Fruit fly (Drosophila melanogaster) whole organism, embryonic: ENCODE measurements around the gene ninaE.

ENCODE experiments used
- Ada2b ChIP-seq: fragments of 200-800 bp; sonication (Bioruptor generic); IDR thresholded peaks from 2 replicates; pipeline ENCODE4 v1.3.6; 2022; ENCODE audit warnings: missing biosample characterization, missing genetic modification characterization
- Atf3 ChIP-seq: fragments of 200-800 bp; sonication (Bioruptor generic); optimal IDR thresholded peaks from 3 replicates; lab custom pipeline; 2016; ENCODE audit warnings: missing biosample characterization, missing genetic modification characterization
- BEAF-32 ChIP-seq: fragments of 200-800 bp; sonication (Bioruptor generic); optimal IDR thresholded peaks from 3 replicates; lab custom pipeline; 2017; ENCODE audit warnings: missing biosample characterization, missing genetic modification characterization, mild to moderate bottlenecking, moderate library complexity, missing genetic modification reagents
- CG10147 ChIP-seq: fragments of 200-800 bp; sonication (Bioruptor generic); optimal IDR thresholded peaks from 2 replicates; lab custom pipeline; 2019; ENCODE audit warnings: missing biosample characterization, mild to moderate bottlenecking, missing genetic modification characterization, moderate library complexity
- CG11247 ChIP-seq: fragments of 200-800 bp; sonication (Bioruptor generic); IDR thresholded peaks from 2 replicates; pipeline ENCODE4 v1.3.6; 2022; ENCODE audit warnings: missing biosample characterization, missing genetic modification characterization
- CG1233 ChIP-seq: fragments of 200-800 bp; sonication (Bioruptor generic); optimal IDR thresholded peaks from 4 replicates; lab custom pipeline; 2018; ENCODE audit warnings: missing biosample characterization, mild to moderate bottlenecking, missing genetic modification characterization
- CG13287 ChIP-seq: fragments of 200-800 bp; sonication (Bioruptor generic); IDR thresholded peaks from 2 replicates; pipeline ENCODE4 v1.3.6; 2022; ENCODE audit warnings: missing biosample characterization, missing genetic modification characterization; ENCODE audit not compliant: partially characterized antibody
- CG13296 ChIP-seq: fragments of 200-800 bp; sonication (Bioruptor generic); optimal IDR thresholded peaks from 3 replicates; lab custom pipeline; 2018; ENCODE audit warnings: missing biosample characterization, mild to moderate bottlenecking, missing genetic modification characterization
- CG13894 ChIP-seq: fragments of 200-800 bp; sonication (Bioruptor generic); optimal IDR thresholded peaks from 3 replicates; lab custom pipeline; 2018; ENCODE audit warnings: missing biosample characterization, mild to moderate bottlenecking, missing genetic modification characterization, moderate library complexity
- CG2875 ChIP-seq: fragments of 200-800 bp; sonication (Bioruptor generic); optimal IDR thresholded peaks from 2 replicates; lab custom pipeline; 2017; ENCODE audit warnings: missing biosample characterization, mild to moderate bottlenecking, missing genetic modification characterization, missing genetic modification reagents
- CG31224 ChIP-seq: fragments of 200-800 bp; sonication (Bioruptor generic); IDR thresholded peaks from 2 replicates; pipeline ENCODE4 v1.3.6; 2022; ENCODE audit warnings: missing biosample characterization, missing genetic modification characterization
- CG3281 ChIP-seq: fragments of 200-800 bp; sonication (Bioruptor generic); optimal IDR thresholded peaks from 3 replicates; lab custom pipeline; 2017; ENCODE audit warnings: missing biosample characterization, mild to moderate bottlenecking, missing genetic modification characterization
- CG33557 ChIP-seq: fragments of 200-800 bp; sonication (Bioruptor generic); optimal IDR thresholded peaks from 2 replicates; lab custom pipeline; 2019; ENCODE audit warnings: missing biosample characterization, mild to moderate bottlenecking, missing genetic modification characterization, moderate library complexity
- CG3847 ChIP-seq: fragments of 200-800 bp; sonication (Bioruptor generic); IDR thresholded peaks from 2 replicates; pipeline ENCODE4 v1.3.6; 2022; ENCODE audit warnings: missing biosample characterization, missing genetic modification characterization
- CG4282 ChIP-seq: fragments of 200-800 bp; sonication (Bioruptor generic); optimal IDR thresholded peaks from 2 replicates; lab custom pipeline; 2016; ENCODE audit warnings: missing biosample characterization, missing genetic modification characterization
- CG6683 ChIP-seq: fragments of 200-800 bp; sonication (Bioruptor generic); optimal IDR thresholded peaks from 2 replicates; lab custom pipeline; 2017; ENCODE audit warnings: missing biosample characterization, mild to moderate bottlenecking, missing genetic modification characterization, missing genetic modification reagents
- CG8290 ChIP-seq, 3 experiments: fragments of 200-800 bp; sonication (Bioruptor generic); optimal IDR thresholded peaks; 2 replicates each; lab custom pipeline; 2016 to 2019; ENCODE audit warnings: missing biosample characterization in 3 of 3, missing genetic modification characterization in 3 of 3, mild to moderate bottlenecking in 2 of 3, moderate library complexity in 1 of 3
- CG8359 ChIP-seq: fragments of 200-800 bp; sonication (Bioruptor generic); optimal IDR thresholded peaks from 2 replicates; lab custom pipeline; 2017; ENCODE audit warnings: missing biosample characterization, mild to moderate bottlenecking, missing genetic modification characterization, borderline replicate concordance
- Camta ChIP-seq: fragments of 200-800 bp; sonication (Bioruptor generic); optimal IDR thresholded peaks from 2 replicates; lab custom pipeline; 2016; ENCODE audit warnings: missing biosample characterization, missing genetic modification characterization
- CkIIα-i1 ChIP-seq: fragments of 200-800 bp; sonication (Bioruptor generic); IDR thresholded peaks from 2 replicates; pipeline ENCODE4 v1.3.6; 2022; ENCODE audit warnings: missing biosample characterization, missing genetic modification characterization
- Deaf1 ChIP-seq: fragments of 200-800 bp; optimal IDR thresholded peaks from 3 replicates; lab custom pipeline; 2019; ENCODE audit warnings: missing biosample characterization, mild to moderate bottlenecking, missing genetic modification characterization, moderate library complexity
- Ets65A ChIP-seq: fragments of 200-800 bp; sonication (Bioruptor generic); peaks from one replicate; lab custom pipeline; 2016; ENCODE audit warnings: missing biosample characterization, missing genetic modification characterization
- Fer2 ChIP-seq: fragments of 200-800 bp; sonication (Bioruptor generic); optimal IDR thresholded peaks from 2 replicates; lab custom pipeline; 2018; ENCODE audit warnings: missing biosample characterization, mild to moderate bottlenecking, missing genetic modification characterization, moderate library complexity
- HHEX ChIP-seq: fragments of 200-800 bp; sonication (Bioruptor generic); optimal IDR thresholded peaks from 3 replicates; lab custom pipeline; 2017; ENCODE audit warnings: missing biosample characterization, mild to moderate bottlenecking, missing genetic modification characterization, missing genetic modification reagents
- Hr39 ChIP-seq: fragments of >200 bp; optimal IDR thresholded peaks from 2 replicates; lab custom pipeline; 2017
- MTF-1 ChIP-seq: fragments of 200-800 bp; sonication (Bioruptor generic); optimal IDR thresholded peaks from 2 replicates; lab custom pipeline; 2018; ENCODE audit warnings: missing biosample characterization, mild to moderate bottlenecking, missing genetic modification characterization, borderline replicate concordance
- Neu2 ChIP-seq: fragments of 200-800 bp; sonication (Bioruptor generic); optimal IDR thresholded peaks from 3 replicates; lab custom pipeline; 2016; ENCODE audit warnings: missing biosample characterization, missing genetic modification characterization, borderline replicate concordance
- Pdp1 ChIP-seq, 2 experiments: fragments of 200-800 bp; sonication (Bioruptor generic); optimal IDR thresholded peaks; 3 replicates each; lab custom pipeline; 2016; ENCODE audit warnings: missing biosample characterization in 2 of 2, missing genetic modification characterization in 2 of 2, mild to moderate bottlenecking in 1 of 2, moderate library complexity in 1 of 2
- Sox102F ChIP-seq: fragments of 200-800 bp; sonication (Bioruptor generic); optimal IDR thresholded peaks from 2 replicates; lab custom pipeline; 2018; ENCODE audit warnings: missing biosample characterization, mild to moderate bottlenecking, missing genetic modification characterization, moderate library complexity
- Taf1 ChIP-seq: fragments of 200-800 bp; sonication (Bioruptor generic); IDR thresholded peaks from 2 replicates; pipeline ENCODE4 v1.3.6; 2022; ENCODE audit warnings: missing biosample characterization, missing genetic modification characterization
- ara ChIP-seq: fragments of 200-800 bp; sonication (Bioruptor generic); IDR thresholded peaks from 2 replicates; pipeline ENCODE4 v1.3.6; 2022; ENCODE audit warnings: missing biosample characterization, missing genetic modification characterization
- az2 ChIP-seq: fragments of 200-800 bp; sonication (Bioruptor generic); optimal IDR thresholded peaks from 3 replicates; lab custom pipeline; 2016; ENCODE audit warnings: missing biosample characterization, missing genetic modification characterization
- bigmax ChIP-seq: fragments of 200-800 bp; sonication (Bioruptor generic); optimal IDR thresholded peaks from 2 replicates; lab custom pipeline; 2018; ENCODE audit warnings: missing biosample characterization, mild to moderate bottlenecking, missing genetic modification characterization
- btn ChIP-seq: fragments of 200-800 bp; sonication (Bioruptor generic); optimal IDR thresholded peaks from 2 replicates; lab custom pipeline; 2016; ENCODE audit warnings: missing biosample characterization, missing genetic modification characterization
- cato ChIP-seq: fragments of 200-800 bp; sonication (Bioruptor generic); optimal IDR thresholded peaks from 2 replicates; lab custom pipeline; 2016; ENCODE audit warnings: missing biosample characterization, missing genetic modification characterization, borderline replicate concordance
- crol ChIP-seq: fragments of 200-800 bp; sonication (Bioruptor generic); IDR thresholded peaks from 2 replicates; pipeline ENCODE4 v1.3.6; 2022; ENCODE audit warnings: missing biosample characterization, missing genetic modification characterization
- eve ChIP-seq, 2 experiments: fragments of >200 bp; optimal IDR thresholded peaks; 2 replicates each; lab custom pipeline; 2017; ENCODE audit warnings: missing biosample characterization in 2 of 2, missing genetic modification characterization in 2 of 2
- h ChIP-seq: fragments of >200 bp; optimal IDR thresholded peaks from 2 replicates; lab custom pipeline; 2017
- nmo ChIP-seq: fragments of 200-800 bp; sonication (Bioruptor generic); optimal IDR thresholded peaks from 2 replicates; lab custom pipeline; 2018; ENCODE audit warnings: missing biosample characterization, mild to moderate bottlenecking, missing genetic modification characterization, moderate library complexity
- onecut ChIP-seq: fragments of 200-800 bp; sonication (Bioruptor generic); IDR thresholded peaks from 2 replicates; pipeline ENCODE4 v1.3.6; 2022; ENCODE audit warnings: missing biosample characterization, missing genetic modification characterization
- pros ChIP-seq: fragments of 200-800 bp; sonication (Bioruptor generic); optimal IDR thresholded peaks from 3 replicates; lab custom pipeline; 2019; ENCODE audit warnings: missing biosample characterization, mild to moderate bottlenecking, missing genetic modification characterization, moderate library complexity
- salm ChIP-seq: fragments of 200-800 bp; sonication (Bioruptor generic); optimal IDR thresholded peaks from 2 replicates; lab custom pipeline; 2018; ENCODE audit warnings: missing biosample characterization, mild to moderate bottlenecking, missing genetic modification characterization
- sim ChIP-seq: fragments of 200-800 bp; sonication (Bioruptor generic); IDR thresholded peaks from 2 replicates; pipeline ENCODE4 v1.3.6; 2022; ENCODE audit warnings: missing biosample characterization, missing genetic modification characterization
- stc ChIP-seq: fragments of 200-800 bp; sonication (Bioruptor generic); IDR thresholded peaks from 2 replicates; pipeline ENCODE4 v1.3.6; 2022; ENCODE audit warnings: missing biosample characterization, missing genetic modification characterization
- tio ChIP-seq: fragments of 200-800 bp; sonication (Bioruptor generic); optimal IDR thresholded peaks from 2 replicates; lab custom pipeline; 2017; ENCODE audit warnings: missing biosample characterization, missing genetic modification characterization, inconsistent platforms
- tup ChIP-seq: fragments of 200-800 bp; sonication (Bioruptor generic); optimal IDR thresholded peaks from 2 replicates; lab custom pipeline; 2016; ENCODE audit warnings: missing biosample characterization, mild to moderate bottlenecking, missing genetic modification characterization, moderate library complexity
- tx ChIP-seq: fragments of 200-800 bp; sonication (Bioruptor generic); optimal IDR thresholded peaks from 2 replicates; lab custom pipeline; 2016; ENCODE audit warnings: missing biosample characterization, missing genetic modification characterization
- zfh1 ChIP-seq: fragments of 200-800 bp; sonication (Bioruptor generic); IDR thresholded peaks from 3 replicates; pipeline ENCODE4 v1.3.6; 2022; ENCODE audit warnings: missing biosample characterization, missing genetic modification characterization

Gene ninaE

DNA sequence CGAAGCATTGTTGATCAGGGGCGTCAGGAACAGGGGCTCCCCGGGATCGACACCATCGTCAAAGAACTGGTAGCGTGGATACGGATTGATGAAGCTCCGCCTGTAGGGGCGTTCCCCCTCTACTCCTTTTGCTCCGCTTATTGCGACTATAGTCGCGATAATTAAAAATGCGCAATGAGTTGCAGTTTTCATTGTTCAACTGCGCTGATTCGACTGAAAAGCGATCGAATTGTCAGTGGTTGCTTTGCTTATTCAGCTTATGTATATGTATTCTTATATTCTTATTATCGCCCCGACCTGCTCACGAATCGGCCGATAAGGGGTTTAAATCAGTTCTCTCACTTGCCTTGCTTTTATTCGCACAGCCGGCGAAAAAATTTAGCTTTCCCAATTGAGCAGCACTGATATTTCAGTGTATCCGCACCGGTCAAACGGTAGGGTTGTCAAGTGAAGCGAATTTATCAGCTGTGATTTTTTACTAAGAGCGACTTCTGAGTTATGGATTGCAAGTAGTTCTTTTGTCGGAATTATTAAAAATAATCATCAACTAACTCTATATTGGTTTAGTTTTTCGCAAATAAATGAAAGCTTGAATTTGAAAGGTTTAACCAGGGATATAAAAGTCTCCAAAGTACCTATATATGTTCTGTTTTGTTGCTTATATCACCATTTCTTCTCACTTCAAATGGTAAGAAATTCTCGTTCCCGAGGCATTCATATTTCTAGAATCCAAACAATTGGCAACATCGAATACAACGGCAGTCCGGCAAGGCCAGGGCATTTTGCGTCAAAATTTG lies 23.8 kb downstream of the ninaE start, which contains the start of the genes CG4572 and CG4686 (continued):
- TF ChIP-seq tup (peak; percentile 36), Sox102F (GFP tag; lab: Kevin White, UChicago) (peak; percentile 63), pros (GFP tag; lab: Kevin White, UChicago) (peak; percentile 35), h (lab: Kevin White, UChicago) (no peak), Atf3 (GFP tag; lab: Kevin White, UChicago) (peak; percentile 55), Ada2b (GFP tag; lab: Robert Waterston, UW) (peak; percentile 68), CG13296 (GFP tag; lab: Kevin White, UChicago) (peak; percentile 63), Taf1 (GFP tag; lab: Robert Waterston, UW) (peak; percentile 6; the same call in 1 of the 2 replicates), cato (GFP tag; lab: Kevin White, UChicago) (peak; percentile 10), Ets65A (GFP tag; lab: Kevin White, UChicago) (peak; percentile 99), CG1233 (GFP tag; lab: Kevin White, UChicago) (peak; percentile 80), CG11247 (peak; percentile 68; the same call in 1 of the 2 replicates), CG3281 (peak; percentile 78), stc (GFP tag; lab: Robert Waterston, UW) (no peak; the same call in none of the 2 replicates), BEAF-32 (GFP tag; lab: Kevin White, UChicago) (peak; percentile 45), CG3847 (peak; percentile 74), Deaf1 (no peak), nmo (GFP tag; lab: Kevin White, UChicago) (peak; percentile 83), CG33557 (GFP tag; lab: Kevin White, UChicago) (peak; percentile 62), CG31224 (GFP tag; lab: Robert Waterston, UW) (peak; percentile 69; the same call in 1 of the 2 replicates), HHEX (GFP tag; lab: Kevin White, UChicago) (peak; percentile 68), tio (GFP tag; lab: Kevin White, UChicago) (peak; percentile 72), CG10147 (GFP tag; lab: Kevin White, UChicago) (peak; percentile 65), Fer2 (tag; lab: Kevin White, UChicago) (peak; percentile 50), bigmax (GFP tag; lab: Kevin White, UChicago) (no peak), az2 (GFP tag; lab: Kevin White, UChicago) (peak; percentile 64), CG2875 (GFP tag; lab: Kevin White, UChicago) (peak; percentile 7), crol (no peak), MTF-1 (GFP tag; lab: Kevin White, UChicago) (no peak), zfh1 (GFP tag; lab: Robert Waterston, UW) (no peak; the same call in 1 of the 3 replicates), CG6683 (GFP tag; lab: Kevin White, UChicago) (peak; percentile 38), onecut (GFP tag; lab: Robert Waterston, UW) (no peak), CG8359 (GFP tag; lab: Kevin White, UChicago) (no peak), Hr39 (lab: Kevin White, UChicago) (no peak), CG8290 (GFP tag; optimal IDR thresholded peaks at IDR 0.05; lab: Kevin White, UChicago) (peak; percentile 41), CG8290 (tag; optimal IDR thresholded peaks at IDR 0.05; lab: Kevin White, UChicago) (peak; percentile 21 to 67), Neu2 (no peak), CG13894 (tag; lab: Kevin White, UChicago) (peak; percentile 55), sim (GFP tag; lab: Robert Waterston, UW) (peak; percentile 17; the same call in 1 of the 2 replicates), btn (GFP tag; lab: Kevin White, UChicago) (peak; percentile 19), eve (GFP tag; optimal IDR thresholded peaks at IDR 0.05; lab: Kevin White, UChicago) (no peak), CG4282 (GFP tag; lab: Kevin White, UChicago) (peak; percentile 57), CG13287 (GFP tag; lab: Robert Waterston, UW) (peak; percentile 58; the same call in 1 of the 2 replicates), Pdp1 (GFP tag; optimal IDR thresholded peaks at IDR 0.05; lab: Kevin White, UChicago) (peak; percentile 81 to 97), CkIIα-i1 (GFP tag; lab: Robert Waterston, UW) (no peak), salm (tag; lab: Kevin White, UChicago) (peak; percentile 48), Camta (GFP tag; lab: Kevin White, UChicago) (peak; percentile 38), tx (GFP tag; lab: Kevin White, UChicago) (peak; percentile 78), ara (GFP tag; lab: Robert Waterston, UW) (0 out of 2 replicates have a peak, but pooled peaks have one; percentile 46)
